Worm (Caenorhabditis elegans): Measurements from ENCODE around the gene ZK1307.3.

Gene ZK1307.3

ce11 chrII:9602566-9602965 is 50.3 kb downstream of the ZK1307.3 start:
- TF ChIP-seq lin-1 (GFP tag; IDR thresholded peaks at IDR 0.05) (no peak), mdt-29 (GFP tag; IDR thresholded peaks at IDR 0.05) (no peak), nhr-6 (tag; optimal IDR thresholded peaks at IDR 0.05) (no peak), D1046.2 (GFP tag; IDR thresholded peaks at IDR 0.05) (no peak), lin-29 (GFP tag; IDR thresholded peaks at IDR 0.05) (no peak), skn-1 (tag; optimal IDR thresholded peaks at IDR 0.05) (no peak), nhr-41 (GFP tag; IDR thresholded peaks at IDR 0.05) (no peak), dpl-1 (GFP tag; optimal IDR thresholded peaks at IDR 0.05) (no peak), hmg-1.1 (GFP tag; IDR thresholded peaks at IDR 0.05) (no peak), aha-1 (tag) (peak; percentile 89), ctbp-1 (GFP tag; IDR thresholded peaks at IDR 0.05) (no peak), dve-1 (tag; optimal IDR thresholded peaks at IDR 0.05; ENCODE audit: insufficient read depth) (peak; percentile 46), nhr-42 (GFP tag; IDR thresholded peaks at IDR 0.05) (no peak), ztf-11 (tag; optimal IDR thresholded peaks at IDR 0.05) (no peak), lin-13 (GFP tag; optimal IDR thresholded peaks at IDR 0.05) (no peak), mep-1 (tag; optimal IDR thresholded peaks at IDR 0.05) (peak; percentile 4), pha-4 (GFP tag; IDR thresholded peaks at IDR 0.05) (no peak), pha-4 (tag; optimal IDR thresholded peaks at IDR 0.05) (no peak), daf-8 (GFP tag; IDR thresholded peaks at IDR 0.05) (no peak), madf-9 (GFP tag; conservative IDR thresholded peaks at IDR 0.05) (no peak)

Data from whole organism, L4 larva.